Worm (Caenorhabditis elegans): ENCODE results near the gene Y4C6B.1.
A peak's percentile ranks its signal among the peaks of the same experiment; 100 is the strongest.

The Y4C6B.1 gene

DNA sequence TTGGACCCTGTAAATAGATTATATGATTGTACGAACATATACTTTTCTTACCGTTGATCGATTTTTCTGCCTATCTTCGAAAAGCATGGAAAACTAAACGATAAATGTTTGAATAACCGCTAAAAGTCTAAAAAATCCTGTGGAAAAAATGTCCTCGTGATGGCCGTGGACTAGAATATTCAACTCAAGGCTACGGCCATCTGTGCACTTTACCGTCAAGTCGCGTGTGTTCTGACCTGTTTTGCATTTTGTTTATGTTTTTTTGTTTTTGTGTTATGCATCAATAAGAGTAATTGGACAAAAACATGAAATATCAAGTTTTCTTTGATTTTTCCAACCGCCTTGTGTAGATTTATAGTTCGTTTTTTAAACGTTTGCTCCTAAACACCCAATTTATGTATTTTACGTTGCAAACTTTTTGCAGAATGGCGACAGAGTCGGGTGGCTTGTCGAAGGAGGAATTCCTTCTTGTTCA, 9.9 kb downstream of the Y4C6B.1 start, which contains the start of the genes hda-6 and F41H10.4:
hda-6 (minus strand) TSS at position 172 of the 475 bp plus-strand sequence.
F41H10.4 (plus strand) TSS at position 425 of the 475 bp plus-strand sequence.
- no peak for TF ChIP-seq med-1 (GFP tag; optimal IDR thresholded peaks at IDR 0.05; ENCODE audit: insufficient read depth)
- no peak for TF ChIP-seq flt-1 (GFP tag; IDR thresholded peaks at IDR 0.05)

ce11 chrIV:5366567-5366966, 12.3 kb downstream of the Y4C6B.1 start, which contains the start of gene sand-1:
Gene sand-1, plus strand, starts transcription at chrIV:5366867.
- TF ChIP-seq ztf-29 (GFP tag; IDR thresholded peaks at IDR 0.05) = no peak
- TF ChIP-seq med-1 (GFP tag; optimal IDR thresholded peaks at IDR 0.05; ENCODE audit: insufficient read depth) = no peak
- no peak for TF ChIP-seq T22C8.4 (GFP tag; IDR thresholded peaks at IDR 0.05)
- TF ChIP-seq ref-1 (GFP tag; conservative IDR thresholded peaks at IDR 0.05) = no peak
- no peak for TF ChIP-seq klf-2 (GFP tag; conservative IDR thresholded peaks at IDR 0.05)
- TF ChIP-seq flt-1 (GFP tag; IDR thresholded peaks at IDR 0.05) = no peak
- TF ChIP-seq tab-1 (GFP tag; IDR thresholded peaks at IDR 0.05) = no peak
- TF ChIP-seq cog-1 (tag; optimal IDR thresholded peaks at IDR 0.05) = no peak
- no peak for TF ChIP-seq ztf-23 (GFP tag; IDR thresholded peaks at IDR 0.05)

DNA sequence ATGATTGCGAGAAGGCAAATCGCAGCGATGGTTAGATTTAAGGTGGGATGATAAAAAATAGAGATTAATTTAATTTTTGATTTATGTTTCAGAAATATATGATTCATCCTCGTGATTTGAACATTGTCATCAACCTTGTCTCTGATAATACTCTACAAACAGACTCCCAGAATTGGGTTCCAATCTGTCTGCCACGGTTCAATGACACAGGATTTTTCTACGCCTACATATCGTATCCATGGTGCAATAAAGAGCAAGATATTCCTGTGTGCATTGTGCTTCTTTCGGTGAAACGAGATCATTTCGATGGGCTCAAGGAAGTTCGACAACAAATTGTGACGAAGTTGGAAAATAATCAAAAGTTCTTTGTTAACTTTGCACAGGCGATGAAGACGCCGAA, 13.6 kb downstream of the Y4C6B.1 start:
- TF ChIP-seq flt-1 (GFP tag; IDR thresholded peaks at IDR 0.05) = no peak
- no peak for TF ChIP-seq ref-1 (GFP tag; conservative IDR thresholded peaks at IDR 0.05)
- no peak for TF ChIP-seq tab-1 (GFP tag; IDR thresholded peaks at IDR 0.05)
- no peak for TF ChIP-seq T22C8.4 (GFP tag; IDR thresholded peaks at IDR 0.05)
- no peak for TF ChIP-seq ztf-29 (GFP tag; IDR thresholded peaks at IDR 0.05)
- TF ChIP-seq med-1 (GFP tag; optimal IDR thresholded peaks at IDR 0.05; ENCODE audit: insufficient read depth) = no peak
- no peak for TF ChIP-seq cog-1 (tag; optimal IDR thresholded peaks at IDR 0.05)
- TF ChIP-seq klf-2 (GFP tag; conservative IDR thresholded peaks at IDR 0.05) = no peak
- TF ChIP-seq ztf-23 (GFP tag; IDR thresholded peaks at IDR 0.05) = no peak

DNA sequence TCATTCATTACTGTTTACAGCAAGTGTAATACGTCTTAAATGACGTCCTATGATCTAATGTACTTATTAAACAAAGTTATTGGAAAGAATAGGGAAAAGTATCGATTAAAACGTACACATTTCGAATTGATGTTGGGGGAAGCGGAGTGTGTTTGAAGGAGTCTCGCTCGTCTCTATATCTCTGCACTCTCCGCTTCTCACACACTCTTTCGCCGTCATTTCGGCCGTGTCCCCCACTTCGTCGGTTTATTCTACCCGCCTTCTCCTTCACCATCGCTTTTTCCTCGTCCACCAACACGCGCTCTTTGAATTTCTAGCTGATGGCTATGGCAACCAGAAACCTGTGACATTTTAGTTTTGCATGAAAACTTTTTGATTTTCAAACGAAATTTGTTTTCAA, 14.6 kb downstream of the Y4C6B.1 start:
- TF ChIP-seq ztf-29 (GFP tag; IDR thresholded peaks at IDR 0.05) (no peak), T22C8.4 (GFP tag; IDR thresholded peaks at IDR 0.05) (peak; percentile 68)

ce11 chrIV:5369414-5369813, 15.1 kb downstream of the Y4C6B.1 start, which contains the start of gene F41H10.3:
Gene F41H10.3, plus strand, starts transcription at chrIV:5369801.
- TF ChIP-seq klf-2 (GFP tag; conservative IDR thresholded peaks at IDR 0.05) (no peak), ztf-29 (GFP tag; IDR thresholded peaks at IDR 0.05) (no peak), T22C8.4 (GFP tag; IDR thresholded peaks at IDR 0.05) (no peak), cog-1 (tag; optimal IDR thresholded peaks at IDR 0.05) (no peak), flt-1 (GFP tag; IDR thresholded peaks at IDR 0.05) (no peak), ztf-23 (GFP tag; IDR thresholded peaks at IDR 0.05) (no peak), tab-1 (GFP tag; IDR thresholded peaks at IDR 0.05) (no peak), ref-1 (GFP tag; conservative IDR thresholded peaks at IDR 0.05) (no peak), med-1 (GFP tag; optimal IDR thresholded peaks at IDR 0.05; ENCODE audit: insufficient read depth) (no peak)

DNA sequence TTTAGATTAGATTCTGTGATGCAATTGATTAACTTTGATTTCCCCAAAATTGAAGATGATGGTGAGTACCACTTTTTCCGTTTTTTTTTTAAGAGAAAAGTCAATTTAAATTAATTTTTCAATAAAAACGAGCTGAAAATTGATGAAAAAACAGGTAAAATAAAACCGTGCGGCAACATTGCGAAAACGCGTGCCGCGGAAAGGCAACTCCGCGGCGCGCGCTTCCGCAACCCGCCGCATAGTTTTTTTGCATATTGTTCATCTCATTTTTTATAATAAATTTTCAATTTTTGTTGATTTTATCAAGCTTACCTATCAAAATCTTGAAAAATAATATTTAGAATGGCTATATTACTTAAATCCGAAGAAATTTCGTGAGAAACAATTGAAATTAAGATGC, 16.6 kb downstream of the Y4C6B.1 start:
- TF ChIP-seq flt-1 (GFP tag; IDR thresholded peaks at IDR 0.05) = peak; percentile 85
- TF ChIP-seq ztf-29 (GFP tag; IDR thresholded peaks at IDR 0.05) = 0 out of 2 replicates have a peak, but pooled peaks have one; percentile 29
- TF ChIP-seq ref-1 (GFP tag; conservative IDR thresholded peaks at IDR 0.05) = 0 out of 2 replicates have a peak, but pooled peaks have one; percentile 19
- TF ChIP-seq tab-1 (GFP tag; IDR thresholded peaks at IDR 0.05) = peak; percentile 39; the same call in 1 of the 2 replicates
- TF ChIP-seq klf-2 (GFP tag; conservative IDR thresholded peaks at IDR 0.05) = no peak
- peak; percentile 26 for TF ChIP-seq cog-1 (tag; optimal IDR thresholded peaks at IDR 0.05)
- TF ChIP-seq T22C8.4 (GFP tag; IDR thresholded peaks at IDR 0.05) = peak; percentile 57; the same call in 1 of the 2 replicates
- peak; percentile 34 for TF ChIP-seq med-1 (GFP tag; optimal IDR thresholded peaks at IDR 0.05; ENCODE audit: insufficient read depth)
- TF ChIP-seq ztf-23 (GFP tag; IDR thresholded peaks at IDR 0.05) = 0 out of 2 replicates have a peak, but pooled peaks have one; percentile 25

DNA sequence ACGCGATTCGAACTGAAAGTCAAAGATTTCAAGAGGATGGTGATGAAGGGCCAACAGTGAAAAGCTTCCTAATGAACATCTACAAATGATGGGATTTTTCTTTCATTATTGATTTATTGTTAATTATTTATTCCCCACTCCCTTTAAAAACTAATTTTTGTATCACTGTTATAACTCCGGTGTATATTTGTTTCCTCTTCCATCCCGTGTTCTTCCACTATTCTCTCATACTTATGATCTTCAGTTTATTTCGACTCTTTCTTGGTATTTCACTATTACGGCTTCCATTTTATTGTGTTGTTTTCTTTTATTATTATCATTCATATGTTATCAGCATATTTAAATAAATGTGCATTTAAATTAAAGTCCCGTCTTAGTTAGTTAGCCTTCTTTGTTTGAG, 20.0 kb downstream of the Y4C6B.1 start:
- TF ChIP-seq ztf-23 (GFP tag; IDR thresholded peaks at IDR 0.05) (no peak), ref-1 (GFP tag; conservative IDR thresholded peaks at IDR 0.05) (no peak), flt-1 (GFP tag; IDR thresholded peaks at IDR 0.05) (no peak), cog-1 (tag; optimal IDR thresholded peaks at IDR 0.05) (no peak), ztf-29 (GFP tag; IDR thresholded peaks at IDR 0.05) (no peak), med-1 (GFP tag; optimal IDR thresholded peaks at IDR 0.05; ENCODE audit: insufficient read depth) (no peak), tab-1 (GFP tag; IDR thresholded peaks at IDR 0.05) (no peak)

DNA sequence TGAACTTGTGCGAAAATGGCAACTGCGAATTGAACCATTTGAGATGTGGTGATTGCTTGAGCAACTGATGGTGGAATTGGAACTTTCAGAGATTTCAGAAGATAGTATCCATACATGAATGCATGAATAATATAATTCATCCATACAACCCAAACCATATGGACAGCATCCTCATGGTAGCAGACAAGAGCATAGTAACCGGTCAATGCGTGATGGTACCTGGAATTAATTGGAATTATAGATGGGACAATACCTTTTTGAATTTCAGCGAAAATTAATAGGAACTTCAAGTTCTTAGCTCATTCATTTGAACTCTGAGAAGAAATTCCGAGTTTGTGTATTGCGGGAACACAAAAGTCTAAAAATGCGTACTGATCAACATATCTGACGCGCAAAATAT, 20.7 kb downstream of the Y4C6B.1 start:
- TF ChIP-seq tab-1 (GFP tag; IDR thresholded peaks at IDR 0.05) (no peak), ztf-23 (GFP tag; IDR thresholded peaks at IDR 0.05) (no peak), flt-1 (GFP tag; IDR thresholded peaks at IDR 0.05) (no peak), cog-1 (tag; optimal IDR thresholded peaks at IDR 0.05) (no peak), klf-2 (GFP tag; conservative IDR thresholded peaks at IDR 0.05) (no peak), ref-1 (GFP tag; conservative IDR thresholded peaks at IDR 0.05) (no peak), ztf-29 (GFP tag; IDR thresholded peaks at IDR 0.05) (no peak), med-1 (GFP tag; optimal IDR thresholded peaks at IDR 0.05; ENCODE audit: insufficient read depth) (no peak)

ce11 chrIV:5377062-5377461, 22.8 kb downstream of the Y4C6B.1 start, which contains the start of gene elo-5:
Gene elo-5, minus strand, starts transcription at chrIV:5377117.
- TF ChIP-seq tab-1 (GFP tag; IDR thresholded peaks at IDR 0.05) (no peak), cog-1 (tag; optimal IDR thresholded peaks at IDR 0.05) (no peak), ztf-29 (GFP tag; IDR thresholded peaks at IDR 0.05) (no peak), ref-1 (GFP tag; conservative IDR thresholded peaks at IDR 0.05) (no peak), ztf-23 (GFP tag; IDR thresholded peaks at IDR 0.05) (no peak), med-1 (GFP tag; optimal IDR thresholded peaks at IDR 0.05; ENCODE audit: insufficient read depth) (no peak), flt-1 (GFP tag; IDR thresholded peaks at IDR 0.05) (no peak), T22C8.4 (GFP tag; IDR thresholded peaks at IDR 0.05) (no peak), klf-2 (GFP tag; conservative IDR thresholded peaks at IDR 0.05) (no peak)

- TF ChIP-seq cog-1 (tag; optimal IDR thresholded peaks at IDR 0.05) (no peak), ref-1 (GFP tag; conservative IDR thresholded peaks at IDR 0.05) (no peak), tab-1 (GFP tag; IDR thresholded peaks at IDR 0.05) (no peak), med-1 (GFP tag; optimal IDR thresholded peaks at IDR 0.05; ENCODE audit: insufficient read depth) (no peak), flt-1 (GFP tag; IDR thresholded peaks at IDR 0.05) (no peak), klf-2 (GFP tag; conservative IDR thresholded peaks at IDR 0.05) (no peak), ztf-23 (GFP tag; IDR thresholded peaks at IDR 0.05) (no peak), ztf-29 (GFP tag; IDR thresholded peaks at IDR 0.05) (no peak), T22C8.4 (GFP tag; IDR thresholded peaks at IDR 0.05) (no peak)
These were observed 25.9 kb downstream of the Y4C6B.1 start for ce11 chrIV:5380140-5380539.

All from whole organism, midembryonic.